Worm (Caenorhabditis elegans): ENCODE results near the gene mif-4.

DNA sequence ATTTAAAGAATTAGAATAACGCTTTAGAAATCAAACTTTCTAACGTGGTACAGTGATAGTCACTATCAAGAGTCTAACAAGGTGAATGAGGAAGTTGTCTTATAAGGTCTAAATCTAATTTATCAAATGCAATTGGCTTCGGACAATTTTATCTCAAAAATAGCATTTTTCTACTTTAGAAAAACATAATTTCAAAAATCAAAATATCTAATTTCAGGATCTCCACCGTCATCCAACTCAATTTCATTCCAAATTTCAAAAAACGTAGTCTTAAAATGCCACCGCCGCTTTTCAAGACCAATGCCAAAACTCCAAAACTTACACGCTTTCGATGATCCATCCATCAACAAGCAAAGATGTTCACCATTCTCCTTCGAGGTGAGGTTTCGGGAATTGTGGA lies 29.3 kb upstream of the mif-4 start, which contains the start of gene Y73B6BL.270:
- TF ChIP-seq pha-4 (tag; optimal IDR thresholded peaks at IDR 0.05) (no peak), nhr-76 (tag; optimal IDR thresholded peaks at IDR 0.05) (no peak), nhr-28 (tag; optimal IDR thresholded peaks at IDR 0.05) (no peak), ces-1 (GFP tag; optimal IDR thresholded peaks at IDR 0.05) (no peak), zip-8 (tag; optimal IDR thresholded peaks at IDR 0.05) (no peak), M03D4.4 (tag; optimal IDR thresholded peaks at IDR 0.05) (no peak), ztf-11 (tag; optimal IDR thresholded peaks at IDR 0.05) (no peak), nhr-237 (tag; optimal IDR thresholded peaks at IDR 0.05) (no peak)
